Fruit fly (Drosophila melanogaster): ENCODE measurements around the gene CG13857.

CG13857 gene

dm6 chr3R:22368777-22369214 lies 25.1 kb downstream of the CG13857 start (continued):
- TF ChIP-seq Mrtf (GFP tag; IDR thresholded peaks at IDR 0.05) (peak; percentile 55; the same call in 2 of the 3 replicates), CG6254 (GFP tag; optimal IDR thresholded peaks at IDR 0.05) (peak; percentile 27), CG12942 (GFP tag; optimal IDR thresholded peaks at IDR 0.05) (peak; percentile 26), z (GFP tag; IDR thresholded peaks at IDR 0.05) (no peak), CTCF (GFP tag; optimal IDR thresholded peaks at IDR 0.05) (no peak), pnt (GFP tag; optimal IDR thresholded peaks at IDR 0.05) (peak; percentile 37), CG14441 (GFP tag; IDR thresholded peaks at IDR 0.05) (peak; percentile 78), Ptx1 (GFP tag; IDR thresholded peaks at IDR 0.05) (peak; percentile 82), H2.0 (GFP tag; IDR thresholded peaks at IDR 0.05) (peak; percentile 83), CG15696 (tag; optimal IDR thresholded peaks at IDR 0.05) (peak; percentile 29), NC2α (GFP tag; optimal IDR thresholded peaks at IDR 0.05) (no peak), Oli (tag; optimal IDR thresholded peaks at IDR 0.05) (peak; percentile 61), CoRest (tag; optimal IDR thresholded peaks at IDR 0.05) (peak; percentile 67), Ssrp (tag; optimal IDR thresholded peaks at IDR 0.05) (peak; percentile 48), CG3407 (GFP tag; optimal IDR thresholded peaks at IDR 0.05) (peak; percentile 39), Nf-YA (GFP tag; IDR thresholded peaks at IDR 0.05) (peak; percentile 44; the same call in 1 of the 2 replicates), HmgZ (tag; optimal IDR thresholded peaks at IDR 0.05) (peak; percentile 37), Hr3 (GFP tag; optimal IDR thresholded peaks at IDR 0.05) (peak; percentile 40), toy (GFP tag; IDR thresholded peaks at IDR 0.05) (0 out of 2 replicates have a peak, but pooled peaks have one; percentile 51), CG10274 (GFP tag; optimal IDR thresholded peaks at IDR 0.05) (no peak), gcm2 (GFP tag; optimal IDR thresholded peaks at IDR 0.05) (peak; percentile 5), tgo (GFP tag; IDR thresholded peaks at IDR 0.05) (peak; percentile 72), tap (tag; optimal IDR thresholded peaks at IDR 0.05) (no peak), aop (GFP tag; IDR thresholded peaks at IDR 0.05) (no peak), CG7372 (GFP tag; IDR thresholded peaks at IDR 0.05) (peak; percentile 56), CG16863 (GFP tag; optimal IDR thresholded peaks at IDR 0.05) (no peak), wdn (GFP tag; IDR thresholded peaks at IDR 0.05) (peak; percentile 72), Hr39 (optimal IDR thresholded peaks at IDR 0.05) (no peak), E2f1 (GFP tag; IDR thresholded peaks at IDR 0.05) (peak; percentile 60), phol (tag; optimal IDR thresholded peaks at IDR 0.05) (peak; percentile 46), CG6791 (GFP tag; IDR thresholded peaks at IDR 0.05; ENCODE audit: partially characterized antibody) (0 out of 3 replicates have a peak, but pooled peaks have one; percentile 4), cas (GFP tag; IDR thresholded peaks at IDR 0.05) (0 out of 2 replicates have a peak, but pooled peaks have one; percentile 40), corto (GFP tag; optimal IDR thresholded peaks at IDR 0.05) (peak; percentile 69), sim (GFP tag; IDR thresholded peaks at IDR 0.05) (no peak), Camta (GFP tag; optimal IDR thresholded peaks at IDR 0.05) (peak; percentile 61), CG7839 (tag; optimal IDR thresholded peaks at IDR 0.05) (peak; percentile 80), Nf-YB (GFP tag; optimal IDR thresholded peaks at IDR 0.05) (peak; percentile 18), CG9437 (GFP tag; optimal IDR thresholded peaks at IDR 0.05) (peak; percentile 60), Meics (GFP tag; optimal IDR thresholded peaks at IDR 0.05) (peak; percentile 77), CG6272 (GFP tag; IDR thresholded peaks at IDR 0.05) (peak; percentile 44), CG13894 (tag; optimal IDR thresholded peaks at IDR 0.05) (no peak), CG2678 (tag; optimal IDR thresholded peaks at IDR 0.05) (peak; percentile 79), gsb (GFP tag; IDR thresholded peaks at IDR 0.05) (peak; percentile 34; the same call in 1 of the 2 replicates), CG17385 (GFP tag; optimal IDR thresholded peaks at IDR 0.05) (peak; percentile 58), CG32772 (GFP tag; IDR thresholded peaks at IDR 0.05) (peak; percentile 58), CG8281 (tag; optimal IDR thresholded peaks at IDR 0.05) (no peak), CG34422 (GFP tag; IDR thresholded peaks at IDR 0.05) (peak; percentile 68), CG17328 (GFP tag; IDR thresholded peaks at IDR 0.05) (peak; percentile 74), Med (GFP tag) (peak; percentile 79), CG7556 (GFP tag; optimal IDR thresholded peaks at IDR 0.05) (peak; percentile 80), croc (GFP tag; conservative IDR thresholded peaks at IDR 0.05) (peak; percentile 28; the same call in 2 of the 3 replicates), Dek (tag; optimal IDR thresholded peaks at IDR 0.05) (peak; percentile 49)
